Fruit fly (Drosophila melanogaster): ENCODE measurements around the gene CG13931.

DNA sequence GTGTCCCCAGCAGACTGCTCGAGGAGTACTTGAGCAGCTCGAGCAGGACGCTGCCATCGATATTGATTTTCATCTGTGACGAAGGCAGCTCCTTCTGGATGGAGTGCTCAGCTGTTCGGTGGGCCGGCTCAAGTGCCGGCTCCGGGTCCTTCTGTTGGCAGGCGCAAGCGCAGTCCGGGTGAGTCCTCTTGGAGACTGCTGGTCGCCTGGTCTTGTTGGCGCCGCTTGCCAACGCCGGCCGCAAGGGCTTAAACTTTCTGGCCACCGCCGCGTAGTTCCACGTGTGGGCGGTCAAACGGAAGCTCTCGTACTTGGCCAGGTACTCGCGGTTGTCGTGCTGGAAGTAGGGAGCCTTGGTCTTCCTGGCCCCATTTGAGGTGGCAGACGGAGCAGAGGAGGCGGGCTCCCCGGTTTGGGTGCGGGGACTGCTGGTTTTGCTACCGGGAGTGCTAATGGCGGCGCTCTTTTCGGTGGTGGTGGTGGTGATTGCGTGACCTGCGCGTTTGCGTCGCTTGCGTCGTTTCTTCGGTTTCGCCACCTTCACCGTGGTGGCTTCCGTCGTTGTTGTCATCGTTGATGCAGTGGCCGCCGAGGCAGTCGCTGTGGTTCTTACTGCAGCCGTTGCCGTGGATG lies 40.4 kb downstream of the CG13931 start:
- TF ChIP-seq CG8159 (tag; optimal IDR thresholded peaks at IDR 0.05), result no peak
- TF ChIP-seq D1 (tag; optimal IDR thresholded peaks at IDR 0.05), result no peak
- no peak for TF ChIP-seq EcR (GFP tag; optimal IDR thresholded peaks at IDR 0.05)
- no peak for TF ChIP-seq CG8301 (tag; optimal IDR thresholded peaks at IDR 0.05)
- TF ChIP-seq CG4496 (GFP tag; IDR thresholded peaks at IDR 0.05), result no peak
- TF ChIP-seq CG13204 (GFP tag; optimal IDR thresholded peaks at IDR 0.05), result peak; percentile 28
- TF ChIP-seq rn (GFP tag; IDR thresholded peaks at IDR 0.05), result no peak

Data from whole organism, pupa.